Fruit fly (Drosophila melanogaster) whole organism, embryonic: ENCODE measurements around the gene Cyp28c1.

Source experiments
- Atf3 ChIP-seq: fragments of 200-800 bp; sonication (Bioruptor generic); optimal IDR thresholded peaks from 3 replicates; lab custom pipeline; 2016; ENCODE audit warnings: missing biosample characterization, missing genetic modification characterization
- Bgb ChIP-seq: fragments of 200-800 bp; sonication (Bioruptor generic); IDR thresholded peaks from 2 replicates; pipeline ENCODE4 v1.3.6; 2022; ENCODE audit warnings: missing biosample characterization, missing genetic modification characterization; ENCODE audit not compliant: partially characterized antibody
- Blimp-1 ChIP-seq: fragments of 200-800 bp; sonication (Bioruptor generic); optimal IDR thresholded peaks from 3 replicates; lab custom pipeline; 2018; ENCODE audit warnings: missing biosample characterization, missing genetic modification characterization, mild to moderate bottlenecking, moderate library complexity, missing genetic modification reagents
- CG10267 ChIP-seq: fragments of 200-800 bp; sonication (Bioruptor generic); optimal IDR thresholded peaks from 2 replicates; lab custom pipeline; 2018; ENCODE audit warnings: missing biosample characterization, mild to moderate bottlenecking, missing genetic modification characterization, moderate library complexity
- CG12659 ChIP-seq: fragments of 200-800 bp; sonication (Bioruptor generic); optimal IDR thresholded peaks from 3 replicates; lab custom pipeline; 2017; ENCODE audit warnings: mild to moderate bottlenecking, missing biosample characterization, missing genetic modification reagents, missing genetic modification characterization
- CG13624 ChIP-seq: fragments of 200-800 bp; sonication (Bioruptor generic); optimal IDR thresholded peaks from 2 replicates; lab custom pipeline; 2016; ENCODE audit warnings: missing biosample characterization, missing genetic modification characterization
- CG14050 ChIP-seq: fragments of 200-800 bp; sonication (Bioruptor generic); IDR thresholded peaks from 3 replicates; pipeline ENCODE4 v1.3.6; 2022; ENCODE audit warnings: missing biosample characterization, missing genetic modification characterization
- CG15514 ChIP-seq: fragments of 200-800 bp; sonication (Bioruptor generic); optimal IDR thresholded peaks from 3 replicates; lab custom pipeline; 2017; ENCODE audit warnings: missing biosample characterization, missing genetic modification characterization, mild to moderate bottlenecking, moderate library complexity, missing genetic modification reagents
- CG15601 ChIP-seq: fragments of 200-800 bp; sonication (Bioruptor generic); optimal IDR thresholded peaks from 3 replicates; lab custom pipeline; 2019; ENCODE audit warnings: missing biosample characterization, mild to moderate bottlenecking, missing genetic modification characterization, moderate library complexity
- CG17328 ChIP-seq: fragments of 200-800 bp; sonication (Bioruptor generic); IDR thresholded peaks from 2 replicates; pipeline ENCODE4 v1.3.6; 2022; ENCODE audit warnings: missing biosample characterization, missing genetic modification characterization
- CG2116 ChIP-seq: fragments of 200-800 bp; sonication (Bioruptor generic); optimal IDR thresholded peaks from 3 replicates; lab custom pipeline; 2018; ENCODE audit warnings: missing biosample characterization, mild to moderate bottlenecking, missing genetic modification characterization
- CG4328 ChIP-seq: fragments of 200-800 bp; sonication (Bioruptor generic); optimal IDR thresholded peaks from 3 replicates; lab custom pipeline; 2017; ENCODE audit warnings: missing biosample characterization, missing genetic modification reagents, missing genetic modification characterization
- CG6654 ChIP-seq: fragments of 200-800 bp; sonication (Bioruptor generic); optimal IDR thresholded peaks from 2 replicates; lab custom pipeline; 2017; ENCODE audit warnings: missing biosample characterization, mild to moderate bottlenecking, missing genetic modification characterization
- CoRest ChIP-seq: fragments of 200-800 bp; sonication (Bioruptor generic); optimal IDR thresholded peaks from 3 replicates; lab custom pipeline; 2018; ENCODE audit warnings: missing biosample characterization, mild to moderate bottlenecking, missing genetic modification characterization, moderate library complexity
- CrebB ChIP-seq: fragments of 200-800 bp; sonication (Bioruptor generic); optimal IDR thresholded peaks from 3 replicates; lab custom pipeline; 2018; ENCODE audit warnings: missing biosample characterization, mild to moderate bottlenecking, missing genetic modification characterization
- Doc3 ChIP-seq: fragments of 200-800 bp; sonication (Bioruptor generic); IDR thresholded peaks from 3 replicates; pipeline ENCODE4 v1.3.6; 2022; ENCODE audit warnings: missing biosample characterization, missing genetic modification characterization; ENCODE audit not compliant: partially characterized antibody
- Dp ChIP-seq: fragments of 200-800 bp; sonication (Bioruptor generic); optimal IDR thresholded peaks from 2 replicates; lab custom pipeline; 2018; ENCODE audit warnings: missing biosample characterization, mild to moderate bottlenecking, missing genetic modification characterization, moderate library complexity
- E2f1 ChIP-seq: fragments of 200-800 bp; sonication (Bioruptor generic); IDR thresholded peaks from 2 replicates; pipeline ENCODE4 v1.3.6; 2022; ENCODE audit warnings: missing biosample characterization, missing genetic modification characterization
- Elba2 ChIP-seq: fragments of 200-800 bp; sonication (Bioruptor generic); optimal IDR thresholded peaks from 3 replicates; lab custom pipeline; 2016; ENCODE audit warnings: missing biosample characterization, missing genetic modification characterization
- Ets65A ChIP-seq: fragments of 200-800 bp; sonication (Bioruptor generic); peaks from one replicate; lab custom pipeline; 2016; ENCODE audit warnings: missing biosample characterization, missing genetic modification characterization
- HHEX ChIP-seq: fragments of 200-800 bp; sonication (Bioruptor generic); optimal IDR thresholded peaks from 3 replicates; lab custom pipeline; 2017; ENCODE audit warnings: missing biosample characterization, mild to moderate bottlenecking, missing genetic modification characterization, missing genetic modification reagents
- HLHmδ ChIP-seq: fragments of 200-800 bp; sonication (Bioruptor generic); optimal IDR thresholded peaks from 2 replicates; lab custom pipeline; 2018; ENCODE audit warnings: missing biosample characterization, mild to moderate bottlenecking, missing genetic modification characterization, moderate library complexity
- MBD-R2 ChIP-seq: fragments of 200-800 bp; sonication (Bioruptor generic); IDR thresholded peaks from 2 replicates; pipeline ENCODE4 v1.3.6; 2022; ENCODE audit warnings: missing biosample characterization, missing genetic modification characterization
- Med ChIP-seq: fragments of 200-800 bp; sonication (Bioruptor generic); peaks from one replicate; lab custom pipeline; 2016; ENCODE audit warnings: missing biosample characterization, missing genetic modification characterization, mild to moderate bottlenecking, inconsistent platforms, moderate library complexity
- Nf-YA ChIP-seq: fragments of 200-800 bp; sonication (Bioruptor generic); IDR thresholded peaks from 2 replicates; pipeline ENCODE4 v1.3.6; 2022; ENCODE audit warnings: missing biosample characterization, missing genetic modification characterization
- Six4 ChIP-seq: fragments of 200-800 bp; sonication (Bioruptor generic); optimal IDR thresholded peaks from 2 replicates; lab custom pipeline; 2016; ENCODE audit warnings: missing biosample characterization, missing genetic modification characterization
- Stat92E ChIP-seq, 3 experiments: fragments of >200 bp in 2 of 3; fragments of 200-800 bp in 1 of 3; sonication (Bioruptor generic) in 1 of 3; optimal IDR thresholded peaks; 2 replicates each; lab custom pipeline; 2017 to 2019; ENCODE audit warnings: missing biosample characterization in 3 of 3, missing genetic modification characterization in 3 of 3, mild to moderate bottlenecking in 1 of 3, moderate library complexity in 1 of 3
- abd-A ChIP-seq: fragments of 200-800 bp; sonication (Bioruptor generic); optimal IDR thresholded peaks from 3 replicates; lab custom pipeline; 2019; ENCODE audit warnings: missing biosample characterization, mild to moderate bottlenecking, missing genetic modification characterization, moderate library complexity
- aop ChIP-seq: fragments of 200-800 bp; sonication (Bioruptor generic); IDR thresholded peaks from 2 replicates; pipeline ENCODE4 v1.3.6; 2022; ENCODE audit warnings: missing biosample characterization, missing genetic modification characterization
- chinmo ChIP-seq: fragments of 200-800 bp; sonication (Bioruptor generic); IDR thresholded peaks from 4 replicates; pipeline ENCODE4 v1.3.6; 2022; ENCODE audit warnings: missing biosample characterization, missing genetic modification characterization; ENCODE audit not compliant: partially characterized antibody
- ci ChIP-seq: fragments of 200-800 bp; sonication (Bioruptor generic); IDR thresholded peaks from 3 replicates; pipeline ENCODE4 v1.3.6; 2022; ENCODE audit warnings: missing biosample characterization, missing genetic modification characterization
- croc ChIP-seq: fragments of 200-800 bp; sonication (Bioruptor generic); conservative IDR thresholded peaks from 3 replicates; pipeline ENCODE4 v1.3.6; 2022; ENCODE audit warnings: missing biosample characterization, missing genetic modification characterization
- fd102C ChIP-seq: fragments of 200-800 bp; sonication (Bioruptor generic); optimal IDR thresholded peaks from 2 replicates; lab custom pipeline; 2018; ENCODE audit warnings: missing biosample characterization, mild to moderate bottlenecking, missing genetic modification characterization, moderate library complexity
- fd64A ChIP-seq: fragments of 200-800 bp; sonication (Bioruptor generic); optimal IDR thresholded peaks from 3 replicates; lab custom pipeline; 2018; ENCODE audit warnings: missing biosample characterization, mild to moderate bottlenecking, missing genetic modification characterization
- fru ChIP-seq: fragments of >200 bp; optimal IDR thresholded peaks from 2 replicates; lab custom pipeline; 2017
- hkb ChIP-seq, 2 experiments: fragments of 200-800 bp in 1 of 2; fragments of >200 bp in 1 of 2; sonication (Bioruptor generic) in 1 of 2; IDR thresholded peaks in 1 of 2; optimal IDR thresholded peaks in 1 of 2; 2 replicates each; pipeline versions ENCODE4 v1.3.6 to Lab custom; 2017 to 2022; ENCODE audit warnings: missing biosample characterization in 1 of 2, missing genetic modification characterization in 1 of 2
- insv ChIP-seq, 2 experiments: fragments of 200-800 bp; sonication (Bioruptor generic); optimal IDR thresholded peaks; 3 replicates each; lab custom pipeline; 2016 to 2018; ENCODE audit warnings: missing biosample characterization in 2 of 2, missing genetic modification characterization in 2 of 2
- lab ChIP-seq: fragments of 200-800 bp; sonication (Bioruptor generic); optimal IDR thresholded peaks from 3 replicates; lab custom pipeline; 2017; ENCODE audit warnings: missing biosample characterization, missing genetic modification characterization, mild to moderate bottlenecking, moderate library complexity, missing genetic modification reagents
- nmo ChIP-seq: fragments of 200-800 bp; sonication (Bioruptor generic); optimal IDR thresholded peaks from 2 replicates; lab custom pipeline; 2018; ENCODE audit warnings: missing biosample characterization, mild to moderate bottlenecking, missing genetic modification characterization, moderate library complexity
- pros ChIP-seq: fragments of 200-800 bp; sonication (Bioruptor generic); optimal IDR thresholded peaks from 3 replicates; lab custom pipeline; 2019; ENCODE audit warnings: missing biosample characterization, mild to moderate bottlenecking, missing genetic modification characterization, moderate library complexity
- pzg ChIP-seq: fragments of 200-800 bp; sonication (Bioruptor generic); optimal IDR thresholded peaks from 3 replicates; lab custom pipeline; 2018; ENCODE audit warnings: missing biosample characterization, mild to moderate bottlenecking, missing genetic modification characterization, moderate library complexity
- rib ChIP-seq: fragments of 200-800 bp; sonication (Bioruptor generic); IDR thresholded peaks from 2 replicates; pipeline ENCODE4 v1.3.6; 2022; ENCODE audit warnings: missing biosample characterization, missing genetic modification characterization
- scrt ChIP-seq: fragments of 200-800 bp; sonication (Bioruptor generic); optimal IDR thresholded peaks from 2 replicates; lab custom pipeline; 2018; ENCODE audit warnings: missing biosample characterization, mild to moderate bottlenecking, missing genetic modification characterization, moderate library complexity
- sens ChIP-seq: fragments of 200-800 bp; sonication (Bioruptor generic); peaks from one replicate; lab custom pipeline; 2016; ENCODE audit warnings: missing biosample characterization, missing genetic modification characterization
- sr ChIP-seq: fragments of 200-800 bp; sonication (Bioruptor generic); IDR thresholded peaks from 3 replicates; pipeline ENCODE4 v1.3.6; 2022; ENCODE audit warnings: missing biosample characterization, missing genetic modification characterization
- sug ChIP-seq: fragments of 200-800 bp; optimal IDR thresholded peaks from 2 replicates; lab custom pipeline; 2019; ENCODE audit warnings: missing biosample characterization, mild to moderate bottlenecking, missing genetic modification characterization, moderate library complexity

The Cyp28c1 gene

DNA sequence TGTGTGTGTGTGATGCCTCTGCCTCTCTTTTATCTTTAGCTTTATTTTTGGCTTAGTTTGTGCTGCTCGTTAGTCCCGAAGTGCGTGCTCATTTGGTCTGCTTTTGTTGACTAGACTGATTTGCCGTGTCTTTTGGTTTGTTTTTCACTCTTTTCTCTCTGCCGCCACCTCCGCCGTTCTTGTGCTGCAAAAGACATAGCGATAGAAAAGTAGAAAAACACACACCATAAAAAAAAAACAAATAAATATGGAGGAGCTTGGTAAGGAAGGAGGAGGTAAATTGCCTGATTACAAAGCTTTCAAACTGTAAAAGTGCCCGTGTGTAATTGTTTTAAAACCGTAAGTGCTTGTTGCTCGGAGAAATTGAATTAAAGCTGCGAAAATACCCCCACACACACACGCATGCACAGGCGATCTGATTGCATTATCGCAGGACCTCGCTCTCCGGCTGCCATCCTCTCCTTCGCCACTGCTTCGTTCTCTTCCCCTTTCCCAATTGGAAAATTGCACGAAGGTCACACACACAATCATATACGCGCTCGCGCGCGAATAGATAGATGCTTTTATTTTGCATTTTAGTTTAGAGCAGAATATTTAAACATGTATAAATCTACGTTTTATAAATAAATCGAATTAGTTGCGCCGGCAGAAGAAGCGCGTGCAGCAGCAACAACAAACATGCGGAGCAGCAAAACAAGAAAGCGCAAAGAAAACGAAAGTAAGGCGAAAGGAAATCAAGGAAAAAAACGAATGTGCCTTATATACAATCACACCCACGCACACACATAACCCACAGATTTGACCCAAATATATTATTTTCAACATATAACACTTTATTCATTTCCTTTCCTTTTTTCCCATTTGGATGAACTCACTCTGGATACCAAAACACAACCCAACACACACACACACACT, 23.8 kb upstream of the Cyp28c1 start:
- TF ChIP-seq Nf-YA (GFP tag; lab: Robert Waterston, UW) = no peak
- peak in 1 of 2 experiments; percentile 61 for TF ChIP-seq insv (GFP tag; optimal IDR thresholded peaks at IDR 0.05; lab: Kevin White, UChicago)
- TF ChIP-seq Elba2 (GFP tag; lab: Kevin White, UChicago) = peak; percentile 49
- TF ChIP-seq lab (GFP tag; lab: Kevin White, UChicago) = no peak
- TF ChIP-seq scrt (GFP tag; lab: Kevin White, UChicago) = no peak
- TF ChIP-seq Blimp-1 (GFP tag; lab: Kevin White, UChicago) = peak; percentile 6
- no peak for TF ChIP-seq CG14050 (GFP tag; lab: Robert Waterston, UW)
- peak; percentile 61 for TF ChIP-seq Med (GFP tag; lab: Kevin White, UChicago)
- no peak for TF ChIP-seq CG17328 (GFP tag; lab: Robert Waterston, UW)
- TF ChIP-seq hkb (optimal IDR thresholded peaks at IDR 0.05; lab: Kevin White, UChicago) = no peak
- no peak for TF ChIP-seq hkb (GFP tag; IDR thresholded peaks at IDR 0.05; lab: Robert Waterston, UW)
- no peak for TF ChIP-seq CG15601 (tag; lab: Kevin White, UChicago)
- no peak for TF ChIP-seq ci (GFP tag; lab: Robert Waterston, UW)
- TF ChIP-seq sug (tag; lab: Kevin White, UChicago) = no peak
- peak; percentile 87 for TF ChIP-seq CG6654 (GFP tag; lab: Kevin White, UChicago)
- 0 out of 4 replicates have a peak, but pooled peaks have one; percentile 33 for TF ChIP-seq chinmo (GFP tag; lab: Robert Waterston, UW)
- peak; percentile 80 for TF ChIP-seq Ets65A
- TF ChIP-seq CG13624 (GFP tag; lab: Kevin White, UChicago) = no peak
- no peak for TF ChIP-seq CG10267

DNA sequence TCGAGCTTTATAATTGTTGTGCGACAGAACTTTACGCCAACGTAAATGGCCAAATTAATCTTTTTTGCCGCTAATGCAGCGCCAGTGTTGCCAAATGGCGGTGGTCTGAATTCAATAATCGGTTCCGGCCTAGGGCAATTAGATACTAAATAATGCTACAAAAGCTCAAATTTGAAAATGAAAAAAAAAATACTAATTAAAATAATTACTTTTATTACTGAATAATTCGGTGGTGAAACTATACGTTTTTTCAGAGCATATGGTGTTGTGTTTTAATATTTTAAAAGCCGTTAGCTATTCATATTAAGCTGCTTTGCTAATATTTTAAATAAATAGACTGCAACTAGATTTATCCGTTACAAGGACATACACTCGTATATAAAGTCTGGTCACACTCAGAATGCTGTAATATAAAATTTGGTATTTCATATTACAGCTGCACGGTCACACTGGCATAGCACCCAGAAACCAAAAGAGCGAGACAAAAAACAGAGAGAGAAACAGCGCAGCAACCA, 22.9 kb upstream of the Cyp28c1 start, which contains the start of the genes CG1578 and rudhira:
CG1578 (minus strand) TSS at position 118 of the 515 bp plus-strand sequence.
rudhira (plus strand) TSS at position 465 of the 515 bp plus-strand sequence.
- TF ChIP-seq fd102C (GFP tag; lab: Kevin White, UChicago) = no peak
- no peak for TF ChIP-seq Doc3
- peak; percentile 49; the same call in 1 of the 3 replicates for TF ChIP-seq sr (GFP tag; lab: Robert Waterston, UW)
- no peak for TF ChIP-seq Stat92E (GFP tag; optimal IDR thresholded peaks at IDR 0.05; lab: Kevin White, UChicago)
- peak; percentile 6; the same call in 1 of the 2 replicates for TF ChIP-seq Bgb (GFP tag; lab: Robert Waterston, UW)
- no peak for TF ChIP-seq aop (GFP tag; lab: Robert Waterston, UW)
- no peak for TF ChIP-seq croc (GFP tag; lab: Robert Waterston, UW)
- peak; percentile 64 for TF ChIP-seq CoRest
- peak in 1 of 2 experiments; percentile 12 for TF ChIP-seq insv (GFP tag; optimal IDR thresholded peaks at IDR 0.05; lab: Kevin White, UChicago)
- TF ChIP-seq Dp (GFP tag; lab: Kevin White, UChicago) = peak; percentile 54
- TF ChIP-seq CG2116 (GFP tag; lab: Kevin White, UChicago) = peak; percentile 35
- TF ChIP-seq MBD-R2 (GFP tag; lab: Robert Waterston, UW) = peak; percentile 35; the same call in 1 of the 2 replicates
- TF ChIP-seq CG15514 (GFP tag; lab: Kevin White, UChicago) = peak; percentile 73
- TF ChIP-seq pros = no peak
- no peak for TF ChIP-seq E2f1
- TF ChIP-seq CG12659 (GFP tag; lab: Kevin White, UChicago) = peak; percentile 70
- TF ChIP-seq Atf3 = no peak
- TF ChIP-seq abd-A (tag; lab: Kevin White, UChicago) = peak; percentile 71
- TF ChIP-seq HLHmδ (GFP tag; lab: Kevin White, UChicago) = no peak
- TF ChIP-seq CrebB (tag; lab: Kevin White, UChicago) = no peak
- no peak for TF ChIP-seq Six4 (GFP tag; lab: Kevin White, UChicago)
- TF ChIP-seq CG4328 (GFP tag; lab: Kevin White, UChicago) = peak; percentile 21
- no peak for TF ChIP-seq fd64A (GFP tag; lab: Kevin White, UChicago)
- TF ChIP-seq rib (GFP tag; lab: Robert Waterston, UW) = 0 out of 2 replicates have a peak, but pooled peaks have one; percentile 24
- TF ChIP-seq sens (GFP tag; lab: Kevin White, UChicago) = peak; percentile 40
- TF ChIP-seq nmo (GFP tag; lab: Kevin White, UChicago) = peak; percentile 47
- TF ChIP-seq fru = no peak
- TF ChIP-seq HHEX (GFP tag; lab: Kevin White, UChicago) = peak; percentile 8
- peak; percentile 48 for TF ChIP-seq pzg (GFP tag; lab: Kevin White, UChicago)
